Worm (Caenorhabditis elegans) whole organism, dauer: ENCODE measurements around the gene T08H10.3.
"Not testable (repeated sequence)": the region's sequence is repeated elsewhere in the genome, so short reads cannot be mapped to it uniquely, and the experiment has no call there.

Source experiments
- unc-62 ChIP-seq: sonication (generic microtip); optimal IDR thresholded peaks from 2 replicates; lab custom pipeline; 2017; ENCODE audit warnings: missing biosample characterization, missing genetic modification reagents, missing genetic modification characterization

T08H10.3 gene

DNA sequence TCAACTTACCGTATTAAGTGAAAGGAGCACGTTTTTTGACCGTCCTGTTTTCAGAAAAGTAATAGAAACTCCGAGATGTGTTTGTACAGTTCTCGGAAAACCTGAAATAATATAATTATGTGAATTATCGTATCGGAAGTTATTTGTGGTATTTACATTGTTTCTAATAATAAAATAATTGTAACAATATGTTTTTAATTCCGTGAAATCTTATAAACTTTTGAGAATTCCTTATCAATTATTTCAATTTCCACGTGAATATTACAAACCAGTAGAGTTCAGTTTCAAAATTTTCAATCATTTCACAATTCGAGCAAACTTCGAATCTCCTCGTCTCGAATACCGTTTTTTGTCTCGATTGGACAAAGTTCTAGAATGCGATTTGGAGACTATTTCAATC is at the start of gene T08H10.3:
TSS of gene T08H10.3 (plus strand) at position 301 of the 400 bp plus-strand sequence.
- TF ChIP-seq unc-62 (GFP tag; lab: Kevin White, UChicago): no peak

DNA sequence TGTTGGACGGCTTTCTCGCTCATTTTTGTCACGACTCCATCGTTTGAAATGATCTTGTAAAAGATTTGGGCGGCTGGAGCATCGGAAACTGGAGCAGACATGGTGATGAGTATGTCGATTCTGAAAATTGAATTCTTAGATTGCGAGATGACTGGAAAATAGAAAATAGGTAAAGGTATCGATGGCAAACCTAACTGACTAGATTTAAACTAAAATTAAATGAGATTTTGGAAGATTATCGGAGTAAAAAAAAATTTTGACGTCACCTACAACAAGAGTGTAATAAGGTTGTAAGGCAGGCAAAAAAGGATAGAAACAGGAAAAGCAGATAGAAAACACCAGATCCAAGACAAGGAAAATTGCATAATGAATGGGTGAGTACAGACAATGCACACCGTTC is 49.7 kb upstream of the T08H10.3 start, which contains the start of gene skr-14:
TSS of gene skr-14 (minus strand) at position 101 of the 400 bp plus-strand sequence.
- no peak for TF ChIP-seq unc-62 (GFP tag; lab: Kevin White, UChicago)

DNA sequence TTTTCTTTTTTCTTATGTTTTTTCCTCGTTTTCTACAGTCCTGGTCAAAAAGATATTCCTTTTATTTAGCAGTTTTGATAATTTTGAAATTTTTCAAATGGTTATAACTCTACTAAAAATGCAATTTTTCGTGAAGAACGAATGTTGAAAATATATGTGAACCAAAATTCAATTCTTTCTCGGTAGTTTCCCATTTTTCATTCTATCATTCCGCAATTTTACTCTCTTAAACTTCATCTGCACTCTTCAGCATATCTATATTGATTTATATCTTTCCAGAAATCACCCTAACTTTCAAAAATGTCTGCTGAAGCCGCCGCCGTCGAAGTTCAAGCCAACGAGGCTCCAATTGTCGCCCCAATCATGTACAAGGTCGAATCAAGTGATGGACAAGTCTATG is 49.0 kb upstream of the T08H10.3 start, which contains the start of gene skr-7:
TSS of gene skr-7 (plus strand) at position 301 of the 400 bp plus-strand sequence.
- no peak for TF ChIP-seq unc-62 (GFP tag; lab: Kevin White, UChicago)

DNA sequence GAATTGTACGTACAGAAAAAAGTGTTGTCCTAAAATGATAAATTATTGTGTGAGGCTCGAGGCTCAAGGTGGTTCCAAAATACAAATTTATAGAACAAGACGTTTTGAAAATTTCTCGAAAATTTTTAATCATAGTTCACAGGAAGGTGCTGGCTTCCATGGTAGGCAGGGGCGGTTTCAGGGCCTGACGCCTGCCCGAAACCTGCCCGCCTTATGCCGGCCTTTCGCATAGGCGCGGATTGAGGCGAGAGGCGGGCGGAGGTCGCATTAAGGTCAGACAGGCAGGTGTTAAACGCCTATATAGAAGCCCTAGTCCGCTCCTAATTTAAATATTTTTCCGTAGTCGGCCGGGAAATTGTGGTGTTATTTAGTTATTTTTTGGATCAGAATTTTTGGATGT is 48.1 kb upstream of the T08H10.3 start:
- TF ChIP-seq unc-62 (GFP tag; lab: Kevin White, UChicago): no peak

DNA sequence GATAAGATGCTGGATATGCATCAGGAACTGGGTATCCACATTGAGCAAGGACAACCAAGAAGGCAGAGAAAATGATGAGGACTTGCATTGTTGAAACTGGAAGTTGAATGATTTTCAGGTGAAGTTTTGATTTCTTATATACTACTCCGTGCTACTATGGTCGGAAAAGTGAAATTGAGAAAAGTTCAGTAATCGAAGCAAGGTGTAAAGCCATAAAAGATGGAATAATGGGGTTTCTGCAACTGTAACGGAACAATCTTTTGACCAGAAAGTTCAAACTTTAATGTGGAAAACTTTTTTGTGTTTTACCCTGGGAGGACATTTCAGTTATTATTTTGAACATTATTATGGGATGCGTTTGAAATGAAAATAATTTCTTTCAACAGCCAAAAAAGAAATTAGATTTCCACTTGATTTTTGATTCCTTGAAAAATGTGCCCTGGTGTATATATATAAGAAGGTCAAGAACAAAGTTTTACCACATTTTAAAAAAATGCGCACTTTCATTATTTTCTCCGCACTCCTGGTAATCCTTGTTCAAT is 47.2 kb upstream of the T08H10.3 start, which contains the start of the genes Y47D7A.9 and Y47D7A.19:
TSS of gene Y47D7A.9 (minus strand) at position 101 of the 542 bp plus-strand sequence.
TSS of gene Y47D7A.19 (plus strand) at position 492 of the 542 bp plus-strand sequence.
- no peak for TF ChIP-seq unc-62 (GFP tag; lab: Kevin White, UChicago)

DNA sequence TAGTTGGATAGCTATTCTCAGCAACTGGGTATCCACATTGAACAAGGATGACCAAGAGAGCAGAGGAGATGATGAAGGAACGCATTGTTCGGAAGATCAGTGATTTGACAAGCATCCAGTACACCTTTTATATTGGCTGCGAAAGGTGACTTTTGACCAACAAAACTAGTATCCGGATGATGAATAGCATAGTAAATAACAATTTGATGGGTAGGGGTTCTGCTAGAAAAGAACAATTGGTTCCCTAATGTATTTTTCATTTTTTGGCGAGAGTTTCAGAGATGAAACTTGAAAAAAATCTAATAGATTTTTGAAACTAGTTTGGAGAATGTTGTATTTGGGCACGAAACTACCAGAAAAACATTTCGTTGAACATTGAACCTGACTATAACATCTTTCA is 43.0 kb upstream of the T08H10.3 start, which contains the start of gene Y47D7A.11:
TSS of gene Y47D7A.11 (minus strand) at position 101 of the 400 bp plus-strand sequence.
- no peak for TF ChIP-seq unc-62 (GFP tag; lab: Kevin White, UChicago)

DNA sequence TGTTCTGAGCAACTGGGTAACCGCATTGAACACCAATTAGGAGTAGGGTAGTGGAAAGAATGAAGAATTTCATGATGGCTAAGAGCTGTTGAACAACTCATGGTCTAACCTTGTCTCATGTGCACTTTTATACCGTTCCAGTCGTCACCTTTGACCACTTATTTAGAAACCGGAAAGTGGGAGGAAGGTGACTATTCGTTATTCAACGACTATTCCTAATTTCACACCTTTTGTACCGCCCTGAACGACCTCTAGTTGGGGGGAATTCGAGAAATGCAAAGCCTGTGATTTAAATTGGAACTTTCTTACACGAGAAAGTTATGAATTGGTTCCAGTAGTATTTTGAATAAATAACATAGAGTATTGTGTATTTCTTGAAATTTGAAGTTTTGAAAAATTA is 41.6 kb upstream of the T08H10.3 start, which contains the start of gene Y47D7A.12:
TSS of gene Y47D7A.12 (minus strand) at position 101 of the 400 bp plus-strand sequence.
- TF ChIP-seq unc-62 (GFP tag; lab: Kevin White, UChicago): no peak

DNA sequence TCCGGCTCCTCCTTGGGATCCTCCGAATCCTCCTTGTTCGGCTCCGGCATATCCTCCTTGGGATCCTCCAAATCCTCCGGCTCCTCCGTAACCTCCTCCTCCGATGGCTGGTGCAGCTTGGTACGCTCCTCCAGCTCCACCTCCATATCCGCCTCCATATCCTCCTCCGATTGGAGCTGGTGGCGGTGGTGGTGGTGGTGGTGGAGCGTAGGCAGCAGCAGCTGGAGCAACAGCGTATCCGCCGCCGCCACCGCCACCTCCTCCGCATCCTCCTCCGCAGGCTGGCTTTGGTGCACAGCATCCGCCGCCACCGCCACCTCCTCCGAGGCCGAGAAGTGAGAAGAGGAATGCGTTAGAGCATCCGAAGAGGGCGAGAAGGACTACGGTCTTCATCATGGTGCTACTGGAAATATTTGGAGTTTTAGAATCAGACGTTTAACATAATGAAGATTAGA is 38.4 kb upstream of the T08H10.3 start, which contains the start of gene Y47D7A.15:
TSS of gene Y47D7A.15 (minus strand) at position 405 of the 455 bp plus-strand sequence.
- no peak for TF ChIP-seq unc-62 (GFP tag; lab: Kevin White, UChicago)

DNA sequence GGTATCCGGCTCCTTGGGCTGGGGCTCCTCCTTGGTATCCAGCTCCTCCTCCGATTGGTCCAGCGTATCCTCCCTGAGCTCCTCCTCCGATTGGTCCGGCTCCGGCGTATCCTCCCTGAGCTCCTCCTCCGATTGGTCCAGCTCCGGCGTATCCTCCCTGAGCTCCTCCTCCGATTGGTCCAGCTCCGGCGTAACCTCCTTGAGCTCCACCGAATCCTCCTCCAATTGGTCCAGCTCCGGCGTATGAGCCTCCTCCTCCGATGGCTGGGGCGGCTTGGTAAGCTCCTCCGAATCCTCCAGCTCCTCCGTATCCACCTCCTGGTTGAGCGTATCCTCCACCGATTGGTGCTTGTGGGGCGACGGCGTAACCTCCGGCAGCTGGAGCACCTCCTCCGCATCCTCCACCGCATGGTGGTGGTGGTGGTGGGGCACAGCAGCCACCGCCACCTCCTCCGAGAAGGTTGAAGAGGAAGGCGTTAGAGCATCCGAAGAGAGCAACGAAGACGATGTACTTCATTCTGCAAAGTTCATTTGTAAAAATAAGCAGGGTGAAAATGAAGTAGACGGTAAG is 35.7 kb upstream of the T08H10.3 start, which contains the start of gene Y47D7A.13:
TSS of gene Y47D7A.13 (minus strand) at position 517 of the 571 bp plus-strand sequence.
- no peak for TF ChIP-seq unc-62 (GFP tag; lab: Kevin White, UChicago)

DNA sequence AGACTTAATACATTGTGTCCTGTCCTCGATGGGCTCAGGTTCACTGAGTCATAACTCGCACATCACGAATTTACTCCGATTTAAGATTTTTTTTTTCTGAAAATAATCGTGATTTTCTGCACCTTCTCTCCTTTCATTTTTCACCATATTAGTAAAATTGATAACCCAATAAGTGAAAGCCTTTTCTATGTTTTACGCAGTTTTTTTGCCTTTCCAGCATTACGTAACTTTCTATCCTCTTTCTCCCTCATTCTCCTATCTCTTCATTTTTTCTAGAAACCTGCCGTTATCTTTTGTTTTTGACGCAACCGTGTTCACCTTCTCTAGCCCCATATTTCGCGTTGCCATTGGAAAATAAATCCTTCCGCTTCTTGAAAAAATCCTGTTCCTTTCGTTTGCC is 34.0 kb upstream of the T08H10.3 start:
- no peak for TF ChIP-seq unc-62 (GFP tag; lab: Kevin White, UChicago)

DNA sequence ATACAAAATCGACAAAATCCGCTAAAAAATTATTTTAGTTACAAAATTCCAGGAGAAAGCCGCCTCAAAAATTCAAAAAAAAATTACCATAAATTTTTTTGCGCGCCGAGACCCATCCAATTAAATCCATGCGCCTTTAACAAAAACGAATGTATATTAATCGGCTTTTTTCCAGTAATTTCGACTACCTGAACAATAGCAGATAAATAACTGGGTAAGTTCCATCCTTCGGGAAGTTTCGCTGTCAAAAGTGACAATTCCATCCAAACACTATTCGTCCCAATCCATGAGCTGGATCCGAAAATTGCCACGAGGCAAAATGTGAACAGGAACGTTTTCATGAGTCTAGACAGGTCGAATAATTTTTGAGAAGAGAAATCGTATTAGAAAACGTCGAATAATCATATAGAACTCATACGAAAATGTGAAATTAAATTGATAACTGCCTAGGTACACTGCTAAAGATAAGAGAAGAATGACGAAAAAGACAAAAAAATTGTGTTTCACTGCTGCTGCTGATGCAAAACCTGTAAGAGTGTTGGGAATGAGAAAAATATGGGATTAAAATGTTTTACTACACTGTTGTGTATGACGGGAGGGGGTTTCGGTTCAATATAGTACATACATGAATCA is 28.3 kb upstream of the T08H10.3 start, which contains the start of gene rft-1:
TSS of gene rft-1 (minus strand) at position 475 of the 633 bp plus-strand sequence.
- no peak for TF ChIP-seq unc-62 (GFP tag; lab: Kevin White, UChicago)

DNA sequence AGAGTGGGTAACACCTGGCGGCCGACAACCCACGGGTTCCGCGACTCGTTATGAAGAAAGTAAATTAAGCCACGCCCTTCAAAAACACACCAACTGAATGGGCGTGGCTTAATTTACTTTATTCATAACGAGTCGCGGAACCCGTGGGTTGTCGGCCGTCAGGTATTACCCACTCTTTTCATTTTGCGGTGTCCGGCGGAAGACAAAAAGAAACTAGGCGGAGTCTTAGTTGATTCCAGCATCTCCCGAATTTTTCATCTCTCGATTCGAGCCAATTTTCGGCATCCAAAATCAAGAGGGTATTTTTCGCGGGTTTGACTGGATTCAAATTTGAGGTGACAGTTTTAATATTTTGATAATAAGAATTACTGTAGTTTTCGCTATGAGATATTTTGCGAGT is 23.5 kb upstream of the T08H10.3 start:
- no peak for TF ChIP-seq unc-62 (GFP tag; lab: Kevin White, UChicago)

DNA sequence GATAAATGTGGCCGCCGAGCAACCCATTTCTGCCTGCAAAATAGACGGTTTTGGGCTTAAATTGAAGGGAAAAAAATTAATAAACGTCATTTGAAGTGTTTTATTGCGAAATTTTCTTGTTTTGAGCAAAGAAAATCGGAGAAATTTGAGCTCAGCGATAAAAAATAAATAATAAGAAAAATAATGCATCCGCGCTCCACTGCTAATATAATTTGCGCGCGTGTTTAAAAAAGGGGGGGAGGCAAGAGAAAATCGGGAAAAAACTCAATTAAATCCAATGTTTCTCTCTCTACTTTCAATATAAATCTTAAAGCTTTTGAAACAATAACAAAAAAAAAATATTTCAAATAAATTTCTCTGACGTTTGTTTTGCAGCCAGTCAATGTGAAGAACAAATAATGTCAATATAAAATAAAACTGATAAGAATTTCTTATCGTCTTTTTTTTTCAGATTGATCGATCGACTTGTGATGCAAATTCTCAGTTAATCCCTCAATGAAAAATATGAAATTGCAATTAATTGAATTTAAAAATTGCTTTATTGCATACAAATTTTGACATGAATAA is 20.6 kb upstream of the T08H10.3 start, which contains the start of gene rft-2:
TSS of gene rft-2 (minus strand) at position 41 of the 567 bp plus-strand sequence.
- no peak for TF ChIP-seq unc-62 (GFP tag; lab: Kevin White, UChicago)

DNA sequence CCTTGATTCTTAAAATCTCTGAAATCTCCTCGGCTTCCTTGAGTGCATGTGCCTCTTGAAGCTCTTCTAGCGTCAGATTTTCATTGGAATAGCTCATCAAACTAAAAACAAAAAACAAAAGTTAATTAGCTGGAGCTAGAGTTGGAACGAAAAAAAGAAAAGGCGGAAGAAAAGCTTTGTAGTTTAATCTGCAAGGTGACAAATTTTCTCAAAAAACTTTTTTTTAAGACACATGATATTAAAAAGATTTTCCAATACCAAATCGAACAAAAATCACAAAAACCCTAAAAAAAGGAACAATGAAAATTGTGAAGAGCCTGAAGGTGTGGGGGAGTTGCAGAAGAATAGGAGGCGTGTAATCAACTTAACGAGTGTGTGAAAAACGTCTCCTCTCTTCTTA is 16.5 kb upstream of the T08H10.3 start, which contains the start of gene gnrr-5:
TSS of gene gnrr-5 (minus strand) at position 101 of the 400 bp plus-strand sequence.
- no peak for TF ChIP-seq unc-62 (GFP tag; lab: Kevin White, UChicago)

DNA sequence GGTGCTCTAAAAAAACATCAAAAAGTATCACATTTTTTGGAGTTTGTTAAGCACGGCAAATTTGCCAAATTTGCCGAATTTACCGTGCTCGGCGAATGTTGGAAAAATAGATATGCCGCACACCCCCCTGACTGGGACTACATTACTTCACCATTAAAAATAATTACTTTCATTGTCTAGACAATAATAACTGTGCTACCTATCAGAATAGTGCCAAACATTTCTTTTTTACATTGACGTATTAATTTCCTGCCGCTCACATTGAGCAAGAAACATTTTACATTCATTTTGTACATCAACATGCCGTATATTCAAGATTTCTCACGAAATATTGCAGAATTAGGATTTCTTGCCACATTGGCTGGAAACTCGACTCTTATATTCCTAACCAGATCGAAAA is 3.4 kb downstream of the T08H10.3 start, which contains the start of gene str-35:
TSS of gene str-35 (plus strand) at position 301 of the 400 bp plus-strand sequence.
- not testable (repeated sequence) for TF ChIP-seq unc-62 (GFP tag; lab: Kevin White, UChicago)
